Worm (Caenorhabditis elegans) whole organism, L4/young adult: Measurements from ENCODE around the gene B0303.4.

ENCODE experiments used
- W03F9.2 ChIP-seq: fragments of 150-350 bp; optimal IDR thresholded peaks from 2 replicates; lab custom pipeline; 2014; ENCODE audit warnings: missing biosample characterization, missing genetic modification characterization
- dao-5 ChIP-seq: sonication (generic microtip); optimal IDR thresholded peaks from 2 replicates; lab custom pipeline; 2016; ENCODE audit warnings: missing genotype, missing genetic modification characterization, moderate library complexity, missing compliant biosample characterization
- him-1 ChIP-seq: sonication (generic microtip); optimal IDR thresholded peaks from 2 replicates; lab custom pipeline; 2016; ENCODE audit warnings: missing genotype, missing genetic modification reagents, missing genetic modification characterization, missing compliant biosample characterization

DNA sequence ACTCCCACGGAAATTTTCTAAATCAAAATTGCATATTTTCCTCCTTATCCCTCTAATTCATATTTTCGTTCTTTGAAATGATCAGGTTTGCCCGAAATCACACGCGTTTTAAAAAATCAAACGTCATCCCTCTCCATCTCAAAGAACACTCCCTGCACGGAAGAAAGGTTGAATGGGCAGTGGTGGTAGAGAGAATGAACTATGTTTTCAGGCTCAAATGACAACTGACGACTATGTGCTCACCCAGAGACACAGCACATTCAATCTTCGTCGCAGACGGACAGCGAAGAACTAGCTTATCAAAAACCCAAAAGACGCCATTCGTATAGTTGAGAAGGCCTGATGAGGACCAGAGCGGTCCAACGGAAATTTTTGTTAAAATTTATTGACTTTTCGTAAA, 50.1 kb downstream of the B0303.4 start:
- TF ChIP-seq W03F9.2: no peak
- no peak for TF ChIP-seq dao-5 (tag; lab: Kevin White, UChicago)
- no peak for TF ChIP-seq him-1 (tag; lab: Kevin White, UChicago)
